Worm (Caenorhabditis elegans) whole organism, young adult: ENCODE results near the gene pho-11.

Experiments used
- B0035.1 ChIP-seq: sonication (generic microtip); optimal IDR thresholded peaks from 2 replicates; lab custom pipeline; 2016; ENCODE audit warnings: missing genetic modification characterization, mild to moderate bottlenecking, missing compliant biosample characterization, missing genotype, missing genetic modification reagents
- B0261.1 ChIP-seq: sonication (generic microtip); optimal IDR thresholded peaks from 2 replicates; lab custom pipeline; 2016; ENCODE audit warnings: mild to moderate bottlenecking, missing genetic modification characterization, moderate library complexity, missing compliant biosample characterization
- B0336.3 ChIP-seq: fragments of 200-800 bp; sonication (Bioruptor generic); IDR thresholded peaks from 2 replicates; pipeline ENCODE4 v1.3.6; 2022; ENCODE audit warnings: missing genetic modification characterization, missing compliant biosample characterization
- D2030.7 ChIP-seq: fragments of 200-800 bp; sonication (Bioruptor generic); IDR thresholded peaks from 2 replicates; pipeline ENCODE4 v1.3.6; 2022; ENCODE audit warnings: missing genetic modification reagents, missing genetic modification characterization, missing compliant biosample characterization
- F10E7.11 ChIP-seq: sonication (generic microtip); optimal IDR thresholded peaks from 2 replicates; lab custom pipeline; 2017; ENCODE audit warnings: mild to moderate bottlenecking, missing genetic modification characterization, moderate library complexity, missing compliant biosample characterization
- F22D6.2 ChIP-seq: sonication (generic microtip); optimal IDR thresholded peaks from 2 replicates; lab custom pipeline; 2016; ENCODE audit warnings: mild to moderate bottlenecking, missing genetic modification characterization, missing compliant biosample characterization
- F23B12.7 ChIP-seq: sonication (generic microtip); optimal IDR thresholded peaks from 2 replicates; lab custom pipeline; 2017; ENCODE audit warnings: missing genetic modification characterization, mild to moderate bottlenecking, missing compliant biosample characterization, antibody characterized with exemption, moderate library complexity; ENCODE audit not compliant: insufficient read depth
- F33H1.4 ChIP-seq: fragments of 200-800 bp; sonication (Bioruptor generic); IDR thresholded peaks from 2 replicates; pipeline ENCODE4 v1.3.6; 2022; ENCODE audit warnings: missing genetic modification reagents, missing genetic modification characterization, missing compliant biosample characterization
- F49E8.2 ChIP-seq: sonication (generic microtip); optimal IDR thresholded peaks from 3 replicates; lab custom pipeline; 2017; ENCODE audit warnings: missing genetic modification characterization, mild to moderate bottlenecking, missing compliant biosample characterization, antibody characterized with exemption, moderate library complexity; ENCODE audit not compliant: insufficient read depth
- K12H6.12 ChIP-seq: fragments of 200-800 bp; sonication (Bioruptor generic); optimal IDR thresholded peaks from 2 replicates; lab custom pipeline; 2018; ENCODE audit warnings: mild to moderate bottlenecking, missing genetic modification characterization, missing compliant biosample characterization
- T07F8.4 ChIP-seq: sonication (generic microtip); optimal IDR thresholded peaks from 2 replicates; lab custom pipeline; 2016; ENCODE audit warnings: mild to moderate bottlenecking, missing genetic modification characterization, moderate library complexity, missing compliant biosample characterization
- T26A5.8 ChIP-seq: sonication (generic microtip); optimal IDR thresholded peaks from 2 replicates; lab custom pipeline; 2016; ENCODE audit warnings: missing genetic modification characterization, missing compliant biosample characterization
- Y56A3A.18 ChIP-seq: fragments of 200-800 bp; sonication (Bioruptor generic); IDR thresholded peaks from 2 replicates; pipeline ENCODE4 v1.3.6; 2022; ENCODE audit warnings: missing genetic modification reagents, missing genetic modification characterization, missing compliant biosample characterization
- Y67H2A.10 ChIP-seq: fragments of 200-800 bp; sonication (Bioruptor generic); conservative IDR thresholded peaks from 2 replicates; pipeline ENCODE4 v1.3.6; 2022; ENCODE audit warnings: missing genetic modification reagents, missing genetic modification characterization, missing compliant biosample characterization
- Y79H2A.3 ChIP-seq: fragments of 200-800 bp; sonication (Bioruptor generic); conservative IDR thresholded peaks from 2 replicates; pipeline ENCODE4 v1.3.6; 2022; ENCODE audit warnings: missing genetic modification reagents, missing genetic modification characterization, missing compliant biosample characterization
- akir-1 ChIP-seq: fragments of 200-800 bp; sonication (Bioruptor generic); optimal IDR thresholded peaks from 2 replicates; lab custom pipeline; 2018; ENCODE audit warnings: mild to moderate bottlenecking, missing genetic modification characterization, moderate library complexity, missing compliant biosample characterization
- athp-1 ChIP-seq: sonication (generic microtip); optimal IDR thresholded peaks from 2 replicates; lab custom pipeline; 2017; ENCODE audit warnings: mild to moderate bottlenecking, missing genetic modification characterization, missing compliant biosample characterization
- attf-6 ChIP-seq: fragments of 200-800 bp; sonication (Bioruptor generic); IDR thresholded peaks from 2 replicates; pipeline ENCODE4 v1.3.6; 2022; ENCODE audit warnings: missing genetic modification reagents, missing genetic modification characterization, missing compliant biosample characterization
- ccch-3 ChIP-seq: fragments of 200-800 bp; sonication (Bioruptor generic); optimal IDR thresholded peaks from 2 replicates; lab custom pipeline; 2018; ENCODE audit warnings: mild to moderate bottlenecking, missing genetic modification characterization, missing compliant biosample characterization
- ceh-40 ChIP-seq: fragments of 200-800 bp; sonication (Bioruptor generic); IDR thresholded peaks from 2 replicates; pipeline ENCODE4 v1.3.6; 2022; ENCODE audit warnings: missing genetic modification characterization, missing compliant biosample characterization
- ceh-79 ChIP-seq: sonication (generic microtip); optimal IDR thresholded peaks from 2 replicates; lab custom pipeline; 2017; ENCODE audit warnings: mild to moderate bottlenecking, missing genetic modification characterization, missing compliant biosample characterization
- ceh-91 ChIP-seq: fragments of 200-800 bp; sonication (Bioruptor generic); IDR thresholded peaks from 2 replicates; pipeline ENCODE4 v1.3.6; 2022; ENCODE audit warnings: missing genetic modification reagents, missing genetic modification characterization, missing compliant biosample characterization
- chd-7 ChIP-seq: sonication (generic microtip); optimal IDR thresholded peaks from 2 replicates; lab custom pipeline; 2016; ENCODE audit warnings: mild to moderate bottlenecking, missing genetic modification characterization, moderate library complexity, missing compliant biosample characterization
- die-1 ChIP-seq: sonication (generic microtip); optimal IDR thresholded peaks from 2 replicates; lab custom pipeline; 2016; ENCODE audit warnings: missing genotype, mild to moderate bottlenecking, missing genetic modification characterization, missing compliant biosample characterization
- dpl-1 ChIP-seq: fragments of 150-350 bp; optimal IDR thresholded peaks from 2 replicates; lab custom pipeline; 2014; ENCODE audit warnings: missing biosample characterization, missing genetic modification reagents, missing genetic modification characterization
- egrh-3 ChIP-seq: fragments of 200-800 bp; sonication (Bioruptor generic); IDR thresholded peaks from 2 replicates; pipeline ENCODE4 v1.3.6; 2022; ENCODE audit warnings: missing genetic modification reagents, missing genetic modification characterization, missing compliant biosample characterization
- him-1 ChIP-seq: sonication (generic microtip); optimal IDR thresholded peaks from 2 replicates; lab custom pipeline; 2016; ENCODE audit warnings: missing genotype, missing genetic modification reagents, missing genetic modification characterization, missing compliant biosample characterization
- hlh-26 ChIP-seq: fragments of 200-800 bp; sonication (Bioruptor generic); conservative IDR thresholded peaks from 2 replicates; pipeline ENCODE4 v1.3.6; 2022; ENCODE audit warnings: missing genetic modification reagents, missing genetic modification characterization, missing compliant biosample characterization
- hrde-1 ChIP-seq: sonication (generic microtip); optimal IDR thresholded peaks from 2 replicates; lab custom pipeline; 2016; ENCODE audit warnings: missing genetic modification characterization, mild to moderate bottlenecking, missing compliant biosample characterization, moderate library complexity, missing genotype, missing genetic modification reagents, borderline replicate concordance
- lag-1 ChIP-seq: fragments of 200-800 bp; sonication (Bioruptor generic); IDR thresholded peaks from 2 replicates; pipeline ENCODE4 v1.3.6; 2022; ENCODE audit warnings: missing genetic modification reagents, missing genetic modification characterization, missing compliant biosample characterization
- lin-35 ChIP-seq, 3 experiments: fragments of 150-350 bp in 2 of 3; sonication (generic microtip) in 1 of 3; optimal IDR thresholded peaks; 2 replicates each; lab custom pipeline; 2014 to 2018; ENCODE audit warnings: missing biosample characterization in 3 of 3, missing genetic modification characterization in 3 of 3, missing genetic modification reagents in 3 of 3
- lsl-1 ChIP-seq: fragments of 200-800 bp; sonication (Bioruptor generic); optimal IDR thresholded peaks from 2 replicates; lab custom pipeline; 2018; ENCODE audit warnings: mild to moderate bottlenecking, missing genetic modification characterization, moderate library complexity, missing compliant biosample characterization
- madf-3 ChIP-seq: fragments of 200-800 bp; sonication (Bioruptor generic); IDR thresholded peaks from 2 replicates; pipeline ENCODE4 v1.3.6; 2022; ENCODE audit warnings: missing genetic modification reagents, missing genetic modification characterization, missing compliant biosample characterization
- mcd-1 ChIP-seq: fragments of 200-800 bp; sonication (Bioruptor generic); IDR thresholded peaks from 2 replicates; pipeline ENCODE4 v1.3.6; 2022; ENCODE audit warnings: missing genetic modification reagents, missing genetic modification characterization, missing compliant biosample characterization
- nfya-2 ChIP-seq: fragments of 200-800 bp; sonication (Bioruptor generic); IDR thresholded peaks from 2 replicates; pipeline ENCODE4 v1.3.6; 2022; ENCODE audit warnings: missing genetic modification reagents, missing genetic modification characterization, missing compliant biosample characterization
- nhr-179 ChIP-seq: sonication (generic microtip); optimal IDR thresholded peaks from 2 replicates; lab custom pipeline; 2016; ENCODE audit warnings: mild to moderate bottlenecking, missing genetic modification characterization, missing compliant biosample characterization
- nhr-27 ChIP-seq: fragments of 200-800 bp; sonication (Bioruptor generic); optimal IDR thresholded peaks from 2 replicates; lab custom pipeline; 2018; ENCODE audit warnings: mild to moderate bottlenecking, missing genetic modification characterization, moderate library complexity, missing compliant biosample characterization
- nhr-90 ChIP-seq: sonication (generic microtip); optimal IDR thresholded peaks from 2 replicates; lab custom pipeline; 2016; ENCODE audit warnings: missing genotype, mild to moderate bottlenecking, missing genetic modification characterization, missing compliant biosample characterization
- rpc-1 ChIP-seq, 2 experiments: fragments of 150-350 bp in 1 of 2; sonication (generic microtip) in 1 of 2; optimal IDR thresholded peaks; 2 replicates each; lab custom pipeline; 2014 to 2018; ENCODE audit warnings: missing biosample characterization in 1 of 2, missing genetic modification characterization in 1 of 2, missing genetic modification reagents in 1 of 2, missing genotype in 1 of 2
- sdz-38 ChIP-seq: sonication (generic microtip); optimal IDR thresholded peaks from 2 replicates; lab custom pipeline; 2016; ENCODE audit warnings: missing genotype, missing genetic modification characterization, missing compliant biosample characterization
- snpc-1.1 ChIP-seq: sonication (generic microtip); optimal IDR thresholded peaks from 2 replicates; lab custom pipeline; 2017; ENCODE audit warnings: missing genetic modification characterization, mild to moderate bottlenecking, missing compliant biosample characterization, antibody characterized with exemption, moderate library complexity, missing genotype, missing genetic modification reagents; ENCODE audit not compliant: insufficient read depth
- snpc-3.4 ChIP-seq: sonication (generic microtip); optimal IDR thresholded peaks from 2 replicates; lab custom pipeline; 2017; ENCODE audit warnings: missing genetic modification characterization, mild to moderate bottlenecking, missing compliant biosample characterization, antibody characterized with exemption, moderate library complexity, missing genotype, missing genetic modification reagents
- somi-1 ChIP-seq: fragments of 200-800 bp; sonication (Bioruptor generic); optimal IDR thresholded peaks from 2 replicates; lab custom pipeline; 2018; ENCODE audit warnings: mild to moderate bottlenecking, missing genetic modification characterization, missing compliant biosample characterization
- sptf-2 ChIP-seq: fragments of 200-800 bp; sonication (Bioruptor generic); optimal IDR thresholded peaks from 2 replicates; lab custom pipeline; 2018; ENCODE audit warnings: mild to moderate bottlenecking, missing genetic modification characterization, missing compliant biosample characterization
- tbp1 ChIP-seq: fragments of 200-800 bp; sonication (Bioruptor generic); optimal IDR thresholded peaks from 2 replicates; lab custom pipeline; 2018; ENCODE audit warnings: mild to moderate bottlenecking, missing genetic modification characterization, missing compliant biosample characterization
- tbx-9 ChIP-seq: sonication (generic microtip); optimal IDR thresholded peaks from 2 replicates; lab custom pipeline; 2016; ENCODE audit warnings: borderline replicate concordance, missing genetic modification characterization, inconsistent platforms, missing compliant biosample characterization
- zim-3 ChIP-seq: sonication (generic microtip); optimal IDR thresholded peaks from 2 replicates; lab custom pipeline; 2017; ENCODE audit warnings: mild to moderate bottlenecking, missing genetic modification characterization, moderate library complexity, missing compliant biosample characterization
- ztf-18 ChIP-seq: sonication (generic microtip); optimal IDR thresholded peaks from 2 replicates; lab custom pipeline; 2016; ENCODE audit warnings: missing genotype, mild to moderate bottlenecking, missing genetic modification characterization, missing compliant biosample characterization
- ztf-6 ChIP-seq: fragments of 200-800 bp; sonication (Bioruptor generic); IDR thresholded peaks from 2 replicates; pipeline ENCODE4 v1.3.6; 2022; ENCODE audit warnings: missing genetic modification reagents, missing genetic modification characterization, missing compliant biosample characterization

pho-11 gene

DNA sequence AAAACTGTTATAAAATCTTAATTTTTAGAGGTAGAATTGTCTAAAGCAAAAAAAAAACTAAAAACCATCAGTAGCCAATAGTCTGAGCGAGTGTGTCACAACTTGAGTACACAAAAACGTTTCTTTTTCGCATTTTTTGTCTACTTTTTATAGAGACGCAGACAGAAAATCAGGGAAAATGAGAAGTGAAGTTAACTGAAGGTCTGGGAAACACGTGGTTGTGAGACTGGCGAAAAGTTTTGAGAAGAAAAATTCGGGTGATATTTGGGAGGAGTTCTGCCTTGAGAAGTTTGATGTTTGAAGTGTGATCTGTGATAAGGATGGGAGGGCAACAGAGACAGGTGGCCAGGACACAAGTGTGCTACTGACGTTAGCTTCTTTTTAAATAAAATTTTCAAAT, 6.0 kb downstream of the pho-11 start (continued):
- no peak for TF ChIP-seq T07F8.4 (tag; lab: Kevin White, UChicago)
- no peak for TF ChIP-seq zim-3
- no peak for TF ChIP-seq madf-3 (GFP tag; lab: Robert Waterston, UW)
- TF ChIP-seq ceh-79 (tag; lab: Kevin White, UChicago) = no peak
- no peak for TF ChIP-seq Y67H2A.10 (GFP tag; lab: Robert Waterston, UW)
- TF ChIP-seq tbx-9 = no peak
- TF ChIP-seq K12H6.12 (tag; lab: Kevin White, UChicago) = no peak
- no peak for TF ChIP-seq him-1 (tag; lab: Kevin White, UChicago)
- TF ChIP-seq chd-7 (tag; lab: Kevin White, UChicago) = no peak
- TF ChIP-seq lag-1 (GFP tag; lab: Robert Waterston, UW) = no peak
- TF ChIP-seq nhr-27 (tag; lab: Kevin White, UChicago) = no peak
- no peak for TF ChIP-seq attf-6 (GFP tag; lab: Robert Waterston, UW)
- TF ChIP-seq tbp1 (GFP tag; lab: Kevin White, UChicago) = peak; percentile 38
- no peak for TF ChIP-seq Y56A3A.18 (GFP tag; lab: Robert Waterston, UW)
- no peak for TF ChIP-seq sdz-38
- no peak for TF ChIP-seq ceh-40
- TF ChIP-seq die-1 (tag; lab: Kevin White, UChicago) = peak; percentile 32
- TF ChIP-seq snpc-3.4 (tag; lab: Kevin White, UChicago) = no peak
- TF ChIP-seq athp-1 (tag; lab: Kevin White, UChicago) = no peak
- no peak for TF ChIP-seq egrh-3 (GFP tag; lab: Robert Waterston, UW)
- no peak for TF ChIP-seq snpc-1.1 (tag; lab: Kevin White, UChicago)
- peak; percentile 78 for TF ChIP-seq somi-1
- TF ChIP-seq lin-35 (GFP tag; optimal IDR thresholded peaks at IDR 0.05; lab: Kevin White, UChicago) = peak in 1 of 3 experiments; percentile 25
- no peak for TF ChIP-seq B0035.1 (tag; lab: Kevin White, UChicago)
- no peak for TF ChIP-seq F49E8.2
- TF ChIP-seq nfya-2 (GFP tag; lab: Robert Waterston, UW) = no peak
- TF ChIP-seq sptf-2 (GFP tag; lab: Kevin White, UChicago) = no peak
- TF ChIP-seq dpl-1 (GFP tag; lab: Kevin White, UChicago) = no peak
- TF ChIP-seq lsl-1 (GFP tag; lab: Kevin White, UChicago) = no peak
- no peak for TF ChIP-seq ccch-3 (GFP tag; lab: Kevin White, UChicago)
- no peak for TF ChIP-seq D2030.7 (GFP tag; lab: Robert Waterston, UW)
- no peak for TF ChIP-seq akir-1 (GFP tag; lab: Kevin White, UChicago)
- TF ChIP-seq T26A5.8 (tag; lab: Kevin White, UChicago) = no peak
- TF ChIP-seq F23B12.7 (tag; lab: Kevin White, UChicago) = no peak
- TF ChIP-seq B0336.3 (GFP tag; lab: Robert Waterston, UW) = peak; percentile 49
- TF ChIP-seq hrde-1 (tag; lab: Kevin White, UChicago) = no peak
- no peak for TF ChIP-seq ztf-6 (GFP tag; lab: Robert Waterston, UW)
- TF ChIP-seq F10E7.11 (tag; lab: Kevin White, UChicago) = no peak
- TF ChIP-seq F22D6.2 (tag; lab: Kevin White, UChicago) = peak; percentile 65
- TF ChIP-seq rpc-1 (optimal IDR thresholded peaks at IDR 0.05; lab: Kevin White, UChicago) = no peak
- no peak for TF ChIP-seq rpc-1 (tag; optimal IDR thresholded peaks at IDR 0.05; lab: Kevin White, UChicago)
- TF ChIP-seq F33H1.4 (GFP tag; lab: Robert Waterston, UW) = no peak
- TF ChIP-seq Y79H2A.3 (GFP tag; lab: Robert Waterston, UW) = no peak
- peak; percentile 6 for TF ChIP-seq ztf-18 (tag; lab: Kevin White, UChicago)
- TF ChIP-seq nhr-179 (tag; lab: Kevin White, UChicago) = no peak
- TF ChIP-seq B0261.1 (tag; lab: Kevin White, UChicago) = no peak
- peak; percentile 47; the same call in 1 of the 2 replicates for TF ChIP-seq mcd-1 (GFP tag; lab: Robert Waterston, UW)
- TF ChIP-seq nhr-90 (tag; lab: Kevin White, UChicago) = peak; percentile 28
- TF ChIP-seq ceh-91 = no peak
- no peak for TF ChIP-seq hlh-26 (GFP tag; lab: Robert Waterston, UW)
